Fruit fly (Drosophila melanogaster) whole organism, embryonic: ENCODE data around the gene Paf-AHalpha.

Source experiments
- Abd-B ChIP-seq: fragments of 200-800 bp; sonication (Bioruptor generic); optimal IDR thresholded peaks from 2 replicates; lab custom pipeline; 2018; ENCODE audit warnings: missing biosample characterization, mild to moderate bottlenecking, missing genetic modification characterization, moderate library complexity
- Bdp1 ChIP-seq: fragments of 200-800 bp; sonication (Bioruptor generic); optimal IDR thresholded peaks from 3 replicates; lab custom pipeline; 2016; ENCODE audit warnings: missing biosample characterization, missing genetic modification characterization
- CG10209 ChIP-seq: fragments of 200-800 bp; sonication (Bioruptor generic); optimal IDR thresholded peaks from 3 replicates; lab custom pipeline; 2017; ENCODE audit warnings: missing biosample characterization, mild to moderate bottlenecking, missing genetic modification characterization, missing genetic modification reagents
- CG10366 ChIP-seq: fragments of 200-800 bp; sonication (Bioruptor generic); IDR thresholded peaks from 2 replicates; pipeline ENCODE4 v1.3.6; 2022; ENCODE audit warnings: missing biosample characterization, missing genetic modification characterization
- CG10565 ChIP-seq: fragments of 200-800 bp; sonication (Bioruptor generic); optimal IDR thresholded peaks from 3 replicates; lab custom pipeline; 2016; ENCODE audit warnings: missing biosample characterization, mild to moderate bottlenecking, missing genetic modification characterization
- CG10654 ChIP-seq: fragments of 200-800 bp; sonication (Bioruptor generic); optimal IDR thresholded peaks from 2 replicates; lab custom pipeline; 2016; ENCODE audit warnings: missing biosample characterization, missing genetic modification characterization
- CG11723 ChIP-seq: fragments of 200-800 bp; sonication (Bioruptor generic); optimal IDR thresholded peaks from 2 replicates; lab custom pipeline; 2017; ENCODE audit warnings: missing biosample characterization, mild to moderate bottlenecking, missing genetic modification characterization
- CG12104 ChIP-seq: fragments of 200-800 bp; sonication (Bioruptor generic); optimal IDR thresholded peaks from 3 replicates; lab custom pipeline; 2016; ENCODE audit warnings: missing biosample characterization, missing genetic modification characterization
- CG13296 ChIP-seq: fragments of 200-800 bp; sonication (Bioruptor generic); optimal IDR thresholded peaks from 3 replicates; lab custom pipeline; 2018; ENCODE audit warnings: missing biosample characterization, mild to moderate bottlenecking, missing genetic modification characterization
- CG13424 ChIP-seq: fragments of 200-800 bp; sonication (Bioruptor generic); optimal IDR thresholded peaks from 2 replicates; lab custom pipeline; 2019; ENCODE audit warnings: missing biosample characterization, mild to moderate bottlenecking, missing genetic modification characterization, moderate library complexity
- CG15479 ChIP-seq: fragments of 200-800 bp; sonication (Bioruptor generic); optimal IDR thresholded peaks from 3 replicates; lab custom pipeline; 2019; ENCODE audit warnings: missing biosample characterization, mild to moderate bottlenecking, missing genetic modification characterization, moderate library complexity
- CG17802 ChIP-seq: fragments of 200-800 bp; sonication (Bioruptor generic); optimal IDR thresholded peaks from 2 replicates; lab custom pipeline; 2018; ENCODE audit warnings: missing biosample characterization, mild to moderate bottlenecking, missing genetic modification characterization, moderate library complexity
- CG17912 ChIP-seq: fragments of 200-800 bp; sonication (Bioruptor generic); optimal IDR thresholded peaks from 2 replicates; lab custom pipeline; 2018; ENCODE audit warnings: missing biosample characterization, mild to moderate bottlenecking, missing genetic modification characterization
- CG18262 ChIP-seq: fragments of 200-800 bp; optimal IDR thresholded peaks from 3 replicates; lab custom pipeline; 2019; ENCODE audit warnings: missing biosample characterization, mild to moderate bottlenecking, missing genetic modification characterization, moderate library complexity
- CG2199 ChIP-seq: fragments of 200-800 bp; sonication (Bioruptor generic); IDR thresholded peaks from 3 replicates; pipeline ENCODE4 v1.3.6; 2022; ENCODE audit warnings: missing biosample characterization, missing genetic modification characterization
- CG2202 ChIP-seq: fragments of 200-800 bp; sonication (Bioruptor generic); optimal IDR thresholded peaks from 2 replicates; lab custom pipeline; 2018; ENCODE audit warnings: missing biosample characterization, mild to moderate bottlenecking, missing genetic modification characterization
- CG33213 ChIP-seq: fragments of 200-800 bp; sonication (Bioruptor generic); optimal IDR thresholded peaks from 3 replicates; lab custom pipeline; 2016; ENCODE audit warnings: missing biosample characterization, missing genetic modification characterization
- CG3726 ChIP-seq: fragments of 200-800 bp; sonication (Bioruptor generic); IDR thresholded peaks from 3 replicates; pipeline ENCODE4, ENCODE4 v1.3.6; 2022; ENCODE audit warnings: missing biosample characterization, missing genetic modification characterization
- CG4404 ChIP-seq: fragments of 200-800 bp; sonication (Bioruptor generic); IDR thresholded peaks from 2 replicates; pipeline ENCODE4 v1.3.6; 2022; ENCODE audit warnings: missing biosample characterization, missing genetic modification characterization
- CG4730 ChIP-seq: fragments of 200-800 bp; sonication (Bioruptor generic); IDR thresholded peaks from 2 replicates; pipeline ENCODE4 v1.3.6; 2022; ENCODE audit warnings: missing biosample characterization, missing genetic modification characterization
- CG6689 ChIP-seq: fragments of 200-800 bp; sonication (Bioruptor generic); IDR thresholded peaks from 2 replicates; pipeline ENCODE4 v1.3.6; 2022; ENCODE audit warnings: missing biosample characterization, missing genetic modification characterization
- CG7839 ChIP-seq: fragments of 200-800 bp; sonication (Bioruptor generic); optimal IDR thresholded peaks from 3 replicates; lab custom pipeline; 2018; ENCODE audit warnings: missing biosample characterization, mild to moderate bottlenecking, missing genetic modification characterization, moderate library complexity
- CG8944 ChIP-seq: fragments of 200-800 bp; sonication (Bioruptor generic); optimal IDR thresholded peaks from 3 replicates; lab custom pipeline; 2016; ENCODE audit warnings: missing biosample characterization, missing genetic modification characterization
- D ChIP-seq, 2 experiments: fragments of 200-800 bp in 1 of 2; fragments of >200 bp in 1 of 2; sonication (Bioruptor generic) in 1 of 2; optimal IDR thresholded peaks; 2 replicates in 1 of 2; 3 replicates in 1 of 2; lab custom pipeline; 2017; ENCODE audit warnings: mild to moderate bottlenecking in 1 of 2, missing biosample characterization in 1 of 2, missing genetic modification characterization in 1 of 2, missing genetic modification reagents in 1 of 2
- HLH4C ChIP-seq: fragments of 200-800 bp; sonication (Bioruptor generic); IDR thresholded peaks from 3 replicates; pipeline ENCODE4 v1.3.6; 2022; ENCODE audit warnings: missing biosample characterization, missing genetic modification characterization; ENCODE audit not compliant: partially characterized antibody
- HmgZ ChIP-seq: fragments of 200-800 bp; sonication (Bioruptor generic); optimal IDR thresholded peaks from 2 replicates; lab custom pipeline; 2018; ENCODE audit warnings: missing biosample characterization, mild to moderate bottlenecking, missing genetic modification characterization
- Hr3 ChIP-seq: fragments of 200-800 bp; sonication (Bioruptor generic); optimal IDR thresholded peaks from 3 replicates; lab custom pipeline; 2016; ENCODE audit warnings: missing biosample characterization, missing genetic modification characterization
- Lpt ChIP-seq: fragments of >200 bp; optimal IDR thresholded peaks from 2 replicates; lab custom pipeline; 2018; ENCODE audit warnings: missing biosample characterization, missing genetic modification characterization
- Mrtf ChIP-seq: fragments of 200-800 bp; sonication (Bioruptor generic); IDR thresholded peaks from 3 replicates; pipeline ENCODE4 v1.3.6; 2022; ENCODE audit warnings: missing biosample characterization, missing genetic modification characterization
- Myb ChIP-seq: fragments of 200-800 bp; sonication (Bioruptor generic); optimal IDR thresholded peaks from 2 replicates; lab custom pipeline; 2016; ENCODE audit warnings: missing biosample characterization, missing genetic modification characterization
- Ssrp ChIP-seq: fragments of 200-800 bp; sonication (Bioruptor generic); optimal IDR thresholded peaks from 2 replicates; lab custom pipeline; 2018; ENCODE audit warnings: missing biosample characterization, mild to moderate bottlenecking, missing genetic modification characterization, moderate library complexity
- Tbp ChIP-seq: fragments of >200 bp; optimal IDR thresholded peaks from 2 replicates; lab custom pipeline; 2018; ENCODE audit warnings: missing biosample characterization, missing genetic modification characterization
- Usf ChIP-seq: fragments of 200-800 bp; sonication (Bioruptor generic); optimal IDR thresholded peaks from 2 replicates; lab custom pipeline; 2017; ENCODE audit warnings: missing genotype, missing biosample characterization, missing genetic modification characterization
- bigmax ChIP-seq: fragments of 200-800 bp; sonication (Bioruptor generic); optimal IDR thresholded peaks from 2 replicates; lab custom pipeline; 2018; ENCODE audit warnings: missing biosample characterization, mild to moderate bottlenecking, missing genetic modification characterization
- br ChIP-seq: fragments of >200 bp; optimal IDR thresholded peaks from 2 replicates; lab custom pipeline; 2017
- dmrt11E ChIP-seq: fragments of 200-800 bp; sonication (Bioruptor generic); optimal IDR thresholded peaks from 3 replicates; lab custom pipeline; 2018; ENCODE audit warnings: missing biosample characterization, mild to moderate bottlenecking, missing genetic modification characterization, moderate library complexity
- gro ChIP-seq: fragments of 200-800 bp; sonication (Bioruptor generic); optimal IDR thresholded peaks from 2 replicates; lab custom pipeline; 2016; ENCODE audit warnings: missing biosample characterization, missing genetic modification characterization
- nerfin-2 ChIP-seq: fragments of 200-800 bp; sonication (Bioruptor generic); IDR thresholded peaks from 2 replicates; pipeline ENCODE4 v1.3.6; 2022; ENCODE audit warnings: missing biosample characterization, missing genetic modification characterization; ENCODE audit not compliant: partially characterized antibody
- pfk ChIP-seq: fragments of 200-800 bp; sonication (Bioruptor generic); optimal IDR thresholded peaks from 2 replicates; lab custom pipeline; 2018; ENCODE audit warnings: missing biosample characterization, mild to moderate bottlenecking, missing genetic modification characterization, moderate library complexity
- sens ChIP-seq: fragments of 200-800 bp; sonication (Bioruptor generic); peaks from one replicate; lab custom pipeline; 2016; ENCODE audit warnings: missing biosample characterization, missing genetic modification characterization
- seq ChIP-seq: fragments of 200-800 bp; sonication (Bioruptor generic); IDR thresholded peaks from 2 replicates; pipeline ENCODE4 v1.3.6; 2022; ENCODE audit warnings: missing biosample characterization, missing genetic modification characterization
- sisA ChIP-seq: fragments of 200-800 bp; sonication (Bioruptor generic); IDR thresholded peaks from 2 replicates; pipeline ENCODE4 v1.3.6; 2022; ENCODE audit warnings: missing biosample characterization, missing genetic modification characterization
- slbo ChIP-seq: fragments of 200-800 bp; sonication (Bioruptor generic); IDR thresholded peaks from 2 replicates; pipeline ENCODE4 v1.3.6; 2022; ENCODE audit warnings: missing biosample characterization, missing genetic modification characterization
- so ChIP-seq: fragments of 200-800 bp; sonication (Bioruptor generic); IDR thresholded peaks from 3 replicates; pipeline ENCODE4 v1.3.6; 2022; ENCODE audit warnings: missing biosample characterization, missing genetic modification characterization
- ssp ChIP-seq: fragments of 200-800 bp; sonication (Bioruptor generic); IDR thresholded peaks from 2 replicates; pipeline ENCODE4 v1.3.6; 2022; ENCODE audit warnings: missing biosample characterization, missing genetic modification characterization
- usp ChIP-seq: fragments of >200 bp; optimal IDR thresholded peaks from 2 replicates; lab custom pipeline; 2017; ENCODE audit warnings: missing biosample characterization, missing genetic modification characterization
- vfl ChIP-seq: fragments of 200-800 bp; sonication (Bioruptor generic); optimal IDR thresholded peaks from 2 replicates; lab custom pipeline; 2016; ENCODE audit warnings: missing biosample characterization, missing genetic modification characterization
- zfh1 ChIP-seq: fragments of 200-800 bp; sonication (Bioruptor generic); IDR thresholded peaks from 3 replicates; pipeline ENCODE4 v1.3.6; 2022; ENCODE audit warnings: missing biosample characterization, missing genetic modification characterization

Gene Paf-AHalpha

DNA sequence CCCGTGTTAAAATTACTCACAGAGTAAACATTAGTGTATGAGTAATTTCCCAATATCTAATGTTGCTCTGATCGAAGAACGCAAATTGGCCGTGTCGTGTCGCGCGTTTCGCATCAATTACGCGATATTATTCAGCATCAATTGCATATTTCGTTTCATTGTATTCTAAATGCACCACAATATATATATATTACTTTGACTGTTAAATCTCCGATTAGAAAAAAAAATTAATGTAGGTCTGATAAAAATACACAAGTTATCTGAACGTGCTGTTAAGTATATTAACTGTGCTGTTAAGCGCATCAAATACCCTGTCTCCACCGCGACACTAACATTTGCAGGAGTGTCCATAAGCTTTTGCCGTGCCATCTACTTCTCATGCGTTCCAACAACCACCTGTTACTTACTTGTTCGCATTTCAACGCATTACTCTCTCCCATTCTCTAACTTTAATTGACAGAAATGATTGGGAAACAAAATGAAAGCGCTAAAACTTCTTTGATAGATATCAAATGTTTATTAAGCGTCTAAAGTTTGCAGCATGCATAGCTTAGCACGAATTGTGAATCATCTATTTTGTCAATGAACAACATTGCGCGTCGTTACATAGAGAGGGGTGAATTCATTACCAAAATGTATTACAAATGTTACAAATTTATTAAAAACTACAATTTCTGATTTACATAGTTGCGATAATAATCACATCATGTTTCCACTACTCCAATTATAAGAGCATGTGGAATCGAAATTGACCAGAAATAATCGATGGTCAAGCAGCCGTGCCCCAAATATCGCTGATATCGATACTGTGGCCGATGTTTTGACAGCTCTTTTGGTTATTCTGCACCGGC lies 24.7 kb downstream of the Paf-AHalpha start, which contains the start of the genes Graf and mRpL3 (continued):
- TF ChIP-seq CG2199, result no peak
- no peak for TF ChIP-seq CG13424 (tag; lab: Kevin White, UChicago)
- peak; percentile 91 for TF ChIP-seq HLH4C (GFP tag; lab: Robert Waterston, UW)
- no peak for TF ChIP-seq Lpt (GFP tag; lab: Kevin White, UChicago)
- no peak for TF ChIP-seq zfh1 (GFP tag; lab: Robert Waterston, UW)
- TF ChIP-seq vfl (GFP tag; lab: Kevin White, UChicago), result no peak
- TF ChIP-seq nerfin-2 (GFP tag; lab: Robert Waterston, UW), result peak; percentile 92
- peak; percentile 4 for TF ChIP-seq Hr3 (GFP tag; lab: Kevin White, UChicago)
- TF ChIP-seq CG6689 (GFP tag; lab: Robert Waterston, UW), result no peak
- no peak for TF ChIP-seq Abd-B (GFP tag; lab: Kevin White, UChicago)
- TF ChIP-seq seq, result no peak
- TF ChIP-seq CG10654, result no peak
- no peak for TF ChIP-seq Usf (GFP tag; lab: Kevin White, UChicago)
- no peak for TF ChIP-seq Ssrp
- TF ChIP-seq CG18262 (tag; lab: Kevin White, UChicago), result no peak
- no peak for TF ChIP-seq CG11723 (GFP tag; lab: Kevin White, UChicago)
- no peak for TF ChIP-seq CG7839 (tag; lab: Kevin White, UChicago)
- TF ChIP-seq br (lab: Kevin White, UChicago), result no peak
- TF ChIP-seq Tbp (GFP tag; lab: Kevin White, UChicago), result no peak
- no peak for TF ChIP-seq CG13296 (GFP tag; lab: Kevin White, UChicago)
- no peak for TF ChIP-seq Myb (GFP tag; lab: Kevin White, UChicago)
- no peak for TF ChIP-seq CG17912 (GFP tag; lab: Kevin White, UChicago)
- no peak for TF ChIP-seq CG10209 (GFP tag; lab: Kevin White, UChicago)
- no peak for TF ChIP-seq slbo (GFP tag; lab: Robert Waterston, UW)
- TF ChIP-seq CG4404 (GFP tag; lab: Robert Waterston, UW), result no peak
- TF ChIP-seq CG4730 (GFP tag; lab: Robert Waterston, UW), result no peak
- TF ChIP-seq D (optimal IDR thresholded peaks at IDR 0.05; lab: Kevin White, UChicago), result no peak
- no peak for TF ChIP-seq D (GFP tag; optimal IDR thresholded peaks at IDR 0.05; lab: Kevin White, UChicago)
- TF ChIP-seq CG12104 (GFP tag; lab: Kevin White, UChicago), result no peak
- TF ChIP-seq gro (GFP tag; lab: Kevin White, UChicago), result no peak
- TF ChIP-seq Mrtf, result no peak
- TF ChIP-seq CG3726 (GFP tag; lab: Robert Waterston, UW), result no peak
- TF ChIP-seq CG10366 (GFP tag; lab: Robert Waterston, UW), result no peak
- TF ChIP-seq CG17802 (tag; lab: Kevin White, UChicago), result peak; percentile 74
- TF ChIP-seq ssp, result peak; percentile 84
- no peak for TF ChIP-seq bigmax (GFP tag; lab: Kevin White, UChicago)
- TF ChIP-seq CG15479 (GFP tag; lab: Kevin White, UChicago), result no peak
- peak; percentile 58 for TF ChIP-seq sens
- no peak for TF ChIP-seq sisA (GFP tag; lab: Robert Waterston, UW)
- TF ChIP-seq CG2202, result no peak
- TF ChIP-seq Bdp1 (GFP tag; lab: Kevin White, UChicago), result no peak
- no peak for TF ChIP-seq CG33213
- TF ChIP-seq CG8944, result no peak
- no peak for TF ChIP-seq so (GFP tag; lab: Robert Waterston, UW)
- no peak for TF ChIP-seq dmrt11E (tag; lab: Kevin White, UChicago)
- no peak for TF ChIP-seq CG10565 (GFP tag; lab: Kevin White, UChicago)
- no peak for TF ChIP-seq usp (GFP tag; lab: Kevin White, UChicago)
- TF ChIP-seq HmgZ (tag; lab: Kevin White, UChicago), result no peak
- TF ChIP-seq pfk (GFP tag; lab: Kevin White, UChicago), result peak; percentile 89
